Worm (Caenorhabditis elegans) whole organism, young adult: ENCODE measurements around the gene mig-22.

Source experiments
- C17E4.6 ChIP-seq: fragments of 200-800 bp; sonication (Bioruptor generic); IDR thresholded peaks from 2 replicates; pipeline ENCODE4 v1.3.6; 2022; ENCODE audit warnings: missing genetic modification reagents, missing genetic modification characterization, missing compliant biosample characterization
- F23B12.7 ChIP-seq: sonication (generic microtip); optimal IDR thresholded peaks from 2 replicates; lab custom pipeline; 2017; ENCODE audit warnings: missing genetic modification characterization, mild to moderate bottlenecking, missing compliant biosample characterization, antibody characterized with exemption, moderate library complexity; ENCODE audit not compliant: insufficient read depth
- F55B11.4 ChIP-seq: sonication (generic microtip); optimal IDR thresholded peaks from 2 replicates; lab custom pipeline; 2016; ENCODE audit warnings: missing compliant biosample characterization, missing genetic modification characterization, borderline replicate concordance; ENCODE audit not compliant: insufficient read depth
- K11D2.4 ChIP-seq: fragments of 200-800 bp; sonication (Bioruptor generic); IDR thresholded peaks from 2 replicates; pipeline ENCODE4 v1.3.6; 2022; ENCODE audit warnings: missing genetic modification reagents, missing genetic modification characterization, missing compliant biosample characterization
- Y53F4B.3 ChIP-seq: fragments of 200-800 bp; sonication (Bioruptor generic); IDR thresholded peaks from 2 replicates; pipeline ENCODE4 v1.3.6; 2022; ENCODE audit warnings: missing genetic modification reagents, missing genetic modification characterization, missing compliant biosample characterization
- Y67H2A.10 ChIP-seq: fragments of 200-800 bp; sonication (Bioruptor generic); conservative IDR thresholded peaks from 2 replicates; pipeline ENCODE4 v1.3.6; 2022; ENCODE audit warnings: missing genetic modification reagents, missing genetic modification characterization, missing compliant biosample characterization
- Y95B8A.8 ChIP-seq: fragments of 200-800 bp; sonication (Bioruptor generic); IDR thresholded peaks from 2 replicates; pipeline ENCODE4 v1.3.6; 2022; ENCODE audit warnings: missing genetic modification reagents, missing genetic modification characterization, missing compliant biosample characterization
- aptf-2 ChIP-seq: fragments of 200-800 bp; sonication (Bioruptor generic); conservative IDR thresholded peaks from 2 replicates; pipeline ENCODE4 v1.3.6; 2022; ENCODE audit warnings: missing genetic modification reagents, missing genetic modification characterization, missing compliant biosample characterization
- athp-1 ChIP-seq: sonication (generic microtip); optimal IDR thresholded peaks from 2 replicates; lab custom pipeline; 2017; ENCODE audit warnings: mild to moderate bottlenecking, missing genetic modification characterization, missing compliant biosample characterization
- attf-6 ChIP-seq: fragments of 200-800 bp; sonication (Bioruptor generic); IDR thresholded peaks from 2 replicates; pipeline ENCODE4 v1.3.6; 2022; ENCODE audit warnings: missing genetic modification reagents, missing genetic modification characterization, missing compliant biosample characterization
- ccch-3 ChIP-seq: fragments of 200-800 bp; sonication (Bioruptor generic); optimal IDR thresholded peaks from 2 replicates; lab custom pipeline; 2018; ENCODE audit warnings: mild to moderate bottlenecking, missing genetic modification characterization, missing compliant biosample characterization
- ceh-27 ChIP-seq: fragments of 200-800 bp; sonication (Bioruptor generic); optimal IDR thresholded peaks from 2 replicates; lab custom pipeline; 2018; ENCODE audit warnings: mild to moderate bottlenecking, missing genetic modification characterization, moderate library complexity, missing compliant biosample characterization
- chd-7 ChIP-seq: sonication (generic microtip); optimal IDR thresholded peaks from 2 replicates; lab custom pipeline; 2016; ENCODE audit warnings: mild to moderate bottlenecking, missing genetic modification characterization, moderate library complexity, missing compliant biosample characterization
- dox-1 ChIP-seq: fragments of 200-800 bp; sonication (Bioruptor generic); IDR thresholded peaks from 2 replicates; pipeline ENCODE4 v1.3.6; 2022; ENCODE audit warnings: missing genetic modification reagents, missing genetic modification characterization, missing compliant biosample characterization
- dpl-1 ChIP-seq: fragments of 150-350 bp; optimal IDR thresholded peaks from 2 replicates; lab custom pipeline; 2014; ENCODE audit warnings: missing biosample characterization, missing genetic modification reagents, missing genetic modification characterization
- efl-1 ChIP-seq: fragments of 150-350 bp; optimal IDR thresholded peaks from 2 replicates; lab custom pipeline; 2014; ENCODE audit warnings: missing biosample characterization, missing genetic modification reagents, missing genetic modification characterization
- him-1 ChIP-seq: sonication (generic microtip); optimal IDR thresholded peaks from 2 replicates; lab custom pipeline; 2016; ENCODE audit warnings: missing genotype, missing genetic modification reagents, missing genetic modification characterization, missing compliant biosample characterization
- hlh-26 ChIP-seq: fragments of 200-800 bp; sonication (Bioruptor generic); conservative IDR thresholded peaks from 2 replicates; pipeline ENCODE4 v1.3.6; 2022; ENCODE audit warnings: missing genetic modification reagents, missing genetic modification characterization, missing compliant biosample characterization
- hmg-1.2 ChIP-seq: fragments of 200-800 bp; sonication (Bioruptor generic); IDR thresholded peaks from 2 replicates; pipeline ENCODE4 v1.3.6; 2022; ENCODE audit warnings: missing genetic modification reagents, missing genetic modification characterization, missing compliant biosample characterization
- hrde-1 ChIP-seq: sonication (generic microtip); optimal IDR thresholded peaks from 2 replicates; lab custom pipeline; 2016; ENCODE audit warnings: missing genetic modification characterization, mild to moderate bottlenecking, missing compliant biosample characterization, moderate library complexity, missing genotype, missing genetic modification reagents, borderline replicate concordance
- let-607 ChIP-seq, 2 experiments: fragments of 200-800 bp in 1 of 2; sonication (Bioruptor generic) in 1 of 2; sonication (generic microtip) in 1 of 2; optimal IDR thresholded peaks; 2 replicates each; lab custom pipeline; 2016 to 2018; ENCODE audit warnings: mild to moderate bottlenecking in 2 of 2, missing compliant biosample characterization in 2 of 2, missing genetic modification characterization in 2 of 2, moderate library complexity in 2 of 2, missing genotype in 1 of 2
- lin-35 ChIP-seq, 3 experiments: fragments of 150-350 bp in 2 of 3; sonication (generic microtip) in 1 of 3; optimal IDR thresholded peaks; 2 replicates each; lab custom pipeline; 2014 to 2018; ENCODE audit warnings: missing biosample characterization in 3 of 3, missing genetic modification characterization in 3 of 3, missing genetic modification reagents in 3 of 3
- lin-54 ChIP-seq: fragments of 200-800 bp; sonication (Bioruptor generic); optimal IDR thresholded peaks from 2 replicates; lab custom pipeline; 2018; ENCODE audit warnings: mild to moderate bottlenecking, missing genetic modification characterization, missing compliant biosample characterization
- mcd-1 ChIP-seq: fragments of 200-800 bp; sonication (Bioruptor generic); IDR thresholded peaks from 2 replicates; pipeline ENCODE4 v1.3.6; 2022; ENCODE audit warnings: missing genetic modification reagents, missing genetic modification characterization, missing compliant biosample characterization
- nhr-80 ChIP-seq: sonication (generic microtip); optimal IDR thresholded peaks from 2 replicates; lab custom pipeline; 2016; ENCODE audit warnings: missing genetic modification characterization, missing compliant biosample characterization
- rpc-1 ChIP-seq, 2 experiments: fragments of 150-350 bp in 1 of 2; sonication (generic microtip) in 1 of 2; optimal IDR thresholded peaks; 2 replicates each; lab custom pipeline; 2014 to 2018; ENCODE audit warnings: missing biosample characterization in 1 of 2, missing genetic modification characterization in 1 of 2, missing genetic modification reagents in 1 of 2, missing genotype in 1 of 2
- sdz-38 ChIP-seq: sonication (generic microtip); optimal IDR thresholded peaks from 2 replicates; lab custom pipeline; 2016; ENCODE audit warnings: missing genotype, missing genetic modification characterization, missing compliant biosample characterization
- tbx-9 ChIP-seq: sonication (generic microtip); optimal IDR thresholded peaks from 2 replicates; lab custom pipeline; 2016; ENCODE audit warnings: borderline replicate concordance, missing genetic modification characterization, inconsistent platforms, missing compliant biosample characterization
- unc-62 ChIP-seq: fragments of 150-350 bp; optimal IDR thresholded peaks from 2 replicates; lab custom pipeline; 2014; ENCODE audit warnings: missing biosample characterization, missing genetic modification reagents, missing genetic modification characterization
- ztf-18 ChIP-seq: sonication (generic microtip); optimal IDR thresholded peaks from 2 replicates; lab custom pipeline; 2016; ENCODE audit warnings: missing genotype, mild to moderate bottlenecking, missing genetic modification characterization, missing compliant biosample characterization
- ztf-28 ChIP-seq: fragments of 200-800 bp; sonication (Bioruptor generic); IDR thresholded peaks from 2 replicates; pipeline ENCODE4 v1.3.6; 2022; ENCODE audit warnings: missing genetic modification reagents, missing genetic modification characterization, missing compliant biosample characterization
- ztf-6 ChIP-seq: fragments of 200-800 bp; sonication (Bioruptor generic); IDR thresholded peaks from 2 replicates; pipeline ENCODE4 v1.3.6; 2022; ENCODE audit warnings: missing genetic modification reagents, missing genetic modification characterization, missing compliant biosample characterization

The mig-22 gene

DNA sequence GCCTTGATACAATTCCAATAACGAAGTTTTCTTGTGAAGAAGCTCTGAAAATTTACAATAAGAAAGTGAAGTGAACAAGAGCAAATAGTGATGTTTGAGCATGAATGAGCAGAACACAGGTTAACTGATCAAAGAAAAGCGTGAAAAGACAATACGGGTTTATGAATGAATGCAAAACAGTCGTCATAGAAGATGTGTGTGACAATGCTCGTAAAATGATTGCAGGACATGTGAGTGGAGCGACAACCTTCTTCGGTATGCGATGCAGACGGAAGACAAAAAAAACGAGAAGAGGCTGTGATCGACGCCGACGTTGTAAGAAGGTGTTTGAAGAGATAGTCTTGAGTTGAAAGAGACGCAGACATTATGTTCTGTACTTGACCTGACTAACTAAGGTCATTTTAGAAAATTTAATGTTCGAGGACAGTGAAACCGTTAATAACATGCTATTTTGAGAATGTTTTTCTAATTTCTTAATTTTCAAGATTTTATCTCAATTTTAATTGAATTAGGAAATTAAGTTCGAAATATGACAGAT is at the start of gene mig-22:
Gene mig-22 (minus strand): TSS at position 51 of the 538 bp plus-strand sequence.
- TF ChIP-seq hmg-1.2 (peak; percentile 70; the same call in 1 of the 2 replicates), dpl-1 (no peak)

ce11 chrIII:8815699-8816098 is 48.6 kb upstream of the mig-22 start:
- no peak for TF ChIP-seq ccch-3 (GFP tag; lab: Kevin White, UChicago)
- TF ChIP-seq, all 124 proteins: peak for 0

DNA sequence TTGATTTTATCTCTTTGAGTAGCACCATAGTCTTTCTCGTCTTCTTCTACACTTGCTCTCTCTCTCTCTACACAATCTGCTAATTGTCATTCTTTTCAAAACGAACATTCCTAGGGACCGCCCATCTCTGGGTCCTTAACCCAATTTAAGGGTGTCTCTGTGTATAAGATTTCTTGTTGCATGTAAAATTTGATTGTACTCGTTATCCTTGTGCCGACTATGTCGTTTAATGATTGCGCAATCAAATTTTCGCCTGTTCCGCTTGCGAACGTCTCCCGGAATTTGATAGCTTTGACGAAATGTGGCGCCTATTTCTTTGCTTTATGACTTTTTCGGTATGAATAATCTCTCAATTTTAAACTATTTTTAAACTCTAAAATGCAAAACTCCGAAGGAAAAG is 44.0 kb upstream of the mig-22 start:
- TF ChIP-seq ztf-6 (GFP tag; lab: Robert Waterston, UW) (no peak), attf-6 (GFP tag; lab: Robert Waterston, UW) (no peak), Y95B8A.8 (GFP tag; lab: Robert Waterston, UW) (no peak), hrde-1 (no peak), Y67H2A.10 (no peak), chd-7 (no peak), athp-1 (tag; lab: Kevin White, UChicago) (no peak), Y53F4B.3 (no peak), lin-54 (GFP tag; lab: Kevin White, UChicago) (no peak)
- TF ChIP-seq, all 124 proteins: peak for 0

DNA sequence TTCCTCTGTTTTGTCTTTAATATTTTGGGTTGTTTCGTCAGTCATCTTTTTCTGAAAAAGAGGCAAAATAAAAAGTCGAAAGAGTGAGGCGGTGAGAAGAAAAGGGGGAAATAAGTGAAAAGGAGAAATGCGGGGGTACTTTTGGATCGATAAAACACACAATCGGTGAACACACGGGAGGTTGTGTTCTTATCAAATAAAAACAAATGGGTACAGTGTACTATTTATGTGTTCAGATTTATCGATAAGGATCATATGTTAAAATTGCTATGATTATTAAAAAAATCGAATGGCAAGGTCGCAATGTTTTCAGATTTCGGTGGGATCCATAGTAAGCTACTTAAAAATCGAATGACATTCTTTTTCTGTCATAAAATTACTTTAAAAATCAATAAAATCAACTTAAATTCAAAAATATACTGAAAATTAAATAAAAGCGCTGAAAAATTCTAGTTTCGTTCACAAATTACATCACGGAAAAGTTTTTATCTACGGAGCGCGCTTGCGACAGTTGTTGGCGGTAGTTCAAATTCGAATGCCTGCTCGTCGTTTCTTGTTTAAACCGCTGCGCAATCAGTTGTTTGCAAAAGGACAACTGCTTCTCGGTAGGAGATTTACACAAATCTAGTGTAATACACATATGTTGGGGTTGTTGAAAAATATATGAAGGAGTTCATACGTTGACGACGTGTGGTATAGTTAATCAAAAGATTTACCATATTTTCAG is 42.3 kb upstream of the mig-22 start, which contains the start of gene prx-19:
Gene prx-19 (minus strand): TSS at position 51 of the 727 bp plus-strand sequence.
- TF ChIP-seq ztf-18 (tag; lab: Kevin White, UChicago) (no peak), dpl-1 (peak; percentile 67), lin-54 (GFP tag; lab: Kevin White, UChicago) (peak; percentile 80), let-607 (tag; optimal IDR thresholded peaks at IDR 0.05; lab: Kevin White, UChicago) (no peak), efl-1 (GFP tag; lab: Kevin White, UChicago) (peak; percentile 72), rpc-1 (optimal IDR thresholded peaks at IDR 0.05; lab: Kevin White, UChicago) (no peak), rpc-1 (tag; optimal IDR thresholded peaks at IDR 0.05; lab: Kevin White, UChicago) (no peak), ceh-27 (GFP tag; lab: Kevin White, UChicago) (no peak), Y67H2A.10 (no peak), mcd-1 (GFP tag; lab: Robert Waterston, UW) (peak; percentile 83), tbx-9 (tag; lab: Kevin White, UChicago) (no peak), hlh-26 (GFP tag; lab: Robert Waterston, UW) (no peak), F23B12.7 (tag; lab: Kevin White, UChicago) (peak; percentile 22), lin-35 (GFP tag; optimal IDR thresholded peaks at IDR 0.05; lab: Kevin White, UChicago) (peak in 1 of 3 experiments; percentile 81), attf-6 (GFP tag; lab: Robert Waterston, UW) (no peak), sdz-38 (tag; lab: Kevin White, UChicago) (no peak), nhr-80 (tag; lab: Kevin White, UChicago) (peak; percentile 5)

DNA sequence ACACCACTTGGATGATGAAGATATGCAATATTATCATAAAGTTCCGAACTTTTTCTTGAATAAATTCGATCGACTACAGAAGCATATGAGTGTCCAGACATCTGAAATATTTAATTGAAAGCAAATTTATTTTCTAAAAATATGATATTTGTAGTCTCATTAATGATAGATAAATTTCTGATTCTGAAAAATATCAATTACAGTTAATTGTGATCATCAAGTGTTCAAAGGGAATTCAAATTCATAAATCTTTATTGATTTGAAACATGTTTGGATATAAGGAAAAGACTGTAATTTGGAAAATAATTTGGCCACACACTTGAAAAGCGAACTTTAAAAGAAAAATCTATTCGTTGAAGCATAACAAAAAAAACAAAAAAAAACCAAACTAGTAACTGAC is 40.1 kb upstream of the mig-22 start, which contains the start of gene F54F2.7:
Gene F54F2.7 (minus strand): TSS at position 101 of the 400 bp plus-strand sequence.
- TF ChIP-seq athp-1 (tag; lab: Kevin White, UChicago) (no peak), C17E4.6 (GFP tag; lab: Robert Waterston, UW) (no peak), ztf-18 (tag; lab: Kevin White, UChicago) (no peak), nhr-80 (tag; lab: Kevin White, UChicago) (no peak), dox-1 (no peak), unc-62 (GFP tag; lab: Kevin White, UChicago) (no peak), him-1 (tag; lab: Kevin White, UChicago) (no peak), F55B11.4 (tag; lab: Kevin White, UChicago) (no peak), K11D2.4 (GFP tag; lab: Robert Waterston, UW) (no peak), mcd-1 (GFP tag; lab: Robert Waterston, UW) (no peak), ztf-28 (GFP tag; lab: Robert Waterston, UW) (no peak), aptf-2 (GFP tag; lab: Robert Waterston, UW) (no peak)
